Fruit fly (Drosophila melanogaster): ENCODE results near the gene EMC2A.
A peak's percentile ranks its signal among the peaks of the same experiment; 100 is the strongest.

EMC2A gene

DNA sequence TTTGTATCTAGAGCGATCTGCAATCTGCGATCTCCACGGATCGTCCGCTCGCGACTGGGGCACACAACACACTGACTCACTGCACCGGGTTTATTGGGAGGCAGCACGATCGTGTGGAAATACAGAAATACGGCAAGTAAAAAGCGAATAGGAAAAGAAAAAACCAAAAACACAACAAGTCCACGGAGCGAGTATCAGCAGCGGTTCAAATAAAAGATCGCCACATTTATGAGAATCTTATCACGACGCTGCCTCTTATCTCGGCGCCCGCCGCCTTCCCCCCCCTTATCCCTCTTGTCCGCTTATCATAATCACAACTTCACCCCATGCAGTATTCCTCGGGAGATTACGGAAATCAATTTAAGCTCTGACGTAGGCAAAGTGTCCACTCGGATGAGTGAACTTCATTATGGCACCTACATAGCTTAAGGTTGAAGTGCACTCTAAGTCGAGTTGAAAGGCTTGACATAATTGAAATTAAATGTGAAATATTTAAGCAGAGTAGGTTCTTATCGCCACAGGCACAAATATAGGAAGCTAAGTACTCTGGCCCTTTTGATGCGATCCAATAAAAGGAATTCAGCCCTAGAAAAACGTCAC lies 13.7 kb downstream of the EMC2A start, which contains the start of gene AhcyL2 (continued):
- no peak for TF ChIP-seq fd85E (GFP tag; optimal IDR thresholded peaks at IDR 0.05)
- TF ChIP-seq Lpt (GFP tag; optimal IDR thresholded peaks at IDR 0.05), result peak; percentile 2
- TF ChIP-seq pdm3 (GFP tag; optimal IDR thresholded peaks at IDR 0.05), result no peak
- TF ChIP-seq spab (GFP tag; optimal IDR thresholded peaks at IDR 0.05), result no peak
- no peak for TF ChIP-seq Sox15 (GFP tag; optimal IDR thresholded peaks at IDR 0.05)
- no peak for TF ChIP-seq CG8632 (GFP tag; optimal IDR thresholded peaks at IDR 0.05)
- TF ChIP-seq CG6276 (GFP tag; optimal IDR thresholded peaks at IDR 0.05), result no peak
- TF ChIP-seq CG31627 (GFP tag; optimal IDR thresholded peaks at IDR 0.05), result no peak
- no peak for TF ChIP-seq CG3919 (GFP tag; optimal IDR thresholded peaks at IDR 0.05)
- TF ChIP-seq Ets96B (tag; optimal IDR thresholded peaks at IDR 0.05), result no peak
- no peak for TF ChIP-seq OdsH (GFP tag; optimal IDR thresholded peaks at IDR 0.05)
- no peak for TF ChIP-seq Met (GFP tag; optimal IDR thresholded peaks at IDR 0.05)
- TF ChIP-seq Smox (GFP tag; optimal IDR thresholded peaks at IDR 0.05), result no peak
- TF ChIP-seq CG4318 (GFP tag; optimal IDR thresholded peaks at IDR 0.05), result no peak
- no peak for TF ChIP-seq CG11902 (GFP tag; optimal IDR thresholded peaks at IDR 0.05)
- TF ChIP-seq CG9139 (GFP tag; optimal IDR thresholded peaks at IDR 0.05), result no peak
- peak; percentile 28; the same call in 1 of the 2 replicates for TF ChIP-seq CG15336 (GFP tag; IDR thresholded peaks at IDR 0.05)
- TF ChIP-seq CG1621 (tag; optimal IDR thresholded peaks at IDR 0.05), result no peak

DNA sequence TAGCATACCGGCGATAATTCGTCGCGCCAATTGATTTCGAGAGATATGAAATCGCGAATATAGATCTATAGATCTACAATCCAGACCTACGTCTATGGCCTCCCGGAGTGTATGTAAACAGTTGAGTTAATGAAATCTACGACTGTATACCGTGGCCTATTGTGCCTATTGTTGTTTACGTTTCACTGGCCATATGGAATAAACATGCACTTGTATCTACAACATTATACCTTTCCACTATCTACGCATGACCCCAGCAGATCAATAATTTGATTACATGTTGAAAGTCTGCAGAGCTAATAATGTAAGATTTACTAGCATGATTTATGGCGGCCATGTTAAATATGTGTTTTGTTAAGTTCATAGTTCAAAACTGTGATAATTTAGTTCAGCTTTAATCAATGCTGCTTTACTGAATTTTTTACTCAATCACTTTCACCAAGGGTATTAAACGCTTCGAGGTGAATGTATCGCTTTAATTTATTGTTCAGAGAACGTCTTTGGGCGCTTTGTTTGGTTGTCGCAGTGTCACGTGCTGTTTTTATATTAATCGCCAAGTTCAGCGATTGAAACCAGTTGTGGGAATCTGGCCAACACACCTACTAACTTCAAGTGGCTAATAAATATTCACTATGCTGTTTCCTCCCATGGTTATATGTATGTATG lies 14.8 kb downstream of the EMC2A start:
- TF ChIP-seq svp (GFP tag) (peak; percentile 59), CG1621 (tag; optimal IDR thresholded peaks at IDR 0.05) (no peak), topi (GFP tag; optimal IDR thresholded peaks at IDR 0.05) (no peak), fkh (GFP tag; optimal IDR thresholded peaks at IDR 0.05) (peak; percentile 66), CG16779 (tag; optimal IDR thresholded peaks at IDR 0.05) (no peak)

DNA sequence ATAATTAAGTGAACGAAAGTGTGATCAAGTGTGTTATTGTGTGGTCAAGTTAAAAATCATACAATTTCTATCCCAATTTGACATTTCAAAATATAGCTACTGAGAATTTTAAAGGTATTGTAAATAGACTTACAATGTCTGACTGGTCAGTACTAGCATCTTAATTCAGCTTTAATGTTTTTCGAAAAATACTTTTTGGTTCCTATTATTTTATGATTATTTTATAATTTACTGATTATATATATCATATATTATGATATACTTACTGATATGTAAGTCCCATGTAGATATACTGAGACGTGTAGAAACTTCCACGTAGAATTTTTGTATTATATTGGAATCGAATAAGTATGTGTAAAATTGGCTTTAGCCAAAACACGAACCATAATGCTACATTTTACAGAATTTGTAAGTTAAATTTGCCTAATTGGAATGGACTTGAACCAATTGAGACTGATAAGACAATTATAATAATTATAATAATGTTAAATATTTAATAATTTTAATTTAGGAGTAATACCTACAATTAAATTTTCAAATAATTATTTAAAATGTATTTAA lies 18.0 kb downstream of the EMC2A start, which contains the start of gene Actn3:
TSS of gene Actn3 (minus strand) at position 51 of the 561 bp plus-strand sequence.
- TF ChIP-seq CG6163 (GFP tag; IDR thresholded peaks at IDR 0.05) (no peak), esn (GFP tag; optimal IDR thresholded peaks at IDR 0.05) (no peak), CG3032 (tag; optimal IDR thresholded peaks at IDR 0.05) (no peak), Hr38 (GFP tag; optimal IDR thresholded peaks at IDR 0.05) (no peak)

DNA sequence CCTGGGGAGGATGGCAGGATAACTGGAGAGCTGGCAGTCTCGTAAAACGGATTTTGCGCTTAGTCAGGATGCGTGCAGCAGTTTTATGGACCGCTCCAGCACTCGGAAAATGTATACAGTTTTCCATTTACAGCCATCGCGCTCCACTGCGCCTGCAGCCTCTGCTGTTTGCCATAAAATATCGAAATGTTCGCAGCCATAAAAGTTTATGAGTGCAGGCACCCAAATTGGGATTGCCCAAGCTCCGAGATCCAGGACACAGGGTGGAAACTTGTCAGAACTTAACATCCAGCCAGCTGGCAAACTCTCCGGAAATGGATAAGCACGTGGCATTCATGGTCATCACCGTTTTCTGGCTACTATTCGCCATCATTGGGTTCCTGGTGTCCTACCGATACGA lies 21.0 kb downstream of the EMC2A start, which contains the start of gene VhaM9.7-d:
TSS of gene VhaM9.7-d (plus strand) at position 301 of the 400 bp plus-strand sequence.
- TF ChIP-seq CG11294 (GFP tag; IDR thresholded peaks at IDR 0.05) (no peak), Hr39 (GFP tag; optimal IDR thresholded peaks at IDR 0.05) (no peak), lz (GFP tag; optimal IDR thresholded peaks at IDR 0.05) (no peak), OdsH (GFP tag; optimal IDR thresholded peaks at IDR 0.05) (no peak), fd85E (GFP tag; optimal IDR thresholded peaks at IDR 0.05) (no peak), CG16779 (tag; optimal IDR thresholded peaks at IDR 0.05) (no peak), CG8319 (GFP tag; optimal IDR thresholded peaks at IDR 0.05) (no peak), net (GFP tag; optimal IDR thresholded peaks at IDR 0.05) (no peak), esn (GFP tag; optimal IDR thresholded peaks at IDR 0.05) (no peak), ss (GFP tag; optimal IDR thresholded peaks at IDR 0.05) (no peak), CG8119 (GFP tag; IDR thresholded peaks at IDR 0.05) (no peak), dac (GFP tag; optimal IDR thresholded peaks at IDR 0.05) (no peak)

All from whole organism, prepupa.